Worm (Caenorhabditis elegans) whole organism, L4/young adult: ENCODE data around the gene abu-15.

Source experiments
- W03F9.2 ChIP-seq: fragments of 150-350 bp; optimal IDR thresholded peaks from 2 replicates; lab custom pipeline; 2014; ENCODE audit warnings: missing biosample characterization, missing genetic modification characterization
- him-1 ChIP-seq: sonication (generic microtip); optimal IDR thresholded peaks from 2 replicates; lab custom pipeline; 2016; ENCODE audit warnings: missing genotype, missing genetic modification reagents, missing genetic modification characterization, missing compliant biosample characterization

DNA sequence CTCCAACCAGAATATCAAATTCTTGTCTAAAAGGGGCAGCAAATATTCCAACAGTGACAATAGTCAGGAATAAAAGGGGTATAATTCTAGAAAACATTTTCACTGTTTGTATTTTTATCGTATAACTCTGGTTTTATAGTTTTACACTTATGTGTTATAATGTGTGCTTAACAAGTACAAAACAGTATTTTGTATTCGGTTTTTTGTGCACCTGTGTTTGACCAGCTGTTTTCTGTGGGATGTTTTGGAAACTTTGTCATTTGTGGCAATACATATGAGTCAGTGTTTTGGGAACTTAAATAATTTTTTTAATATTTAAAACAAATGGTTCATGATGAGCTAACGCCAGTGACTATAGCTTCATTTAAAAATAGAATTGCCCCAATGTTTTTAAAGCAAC, 12.0 kb upstream of the abu-15 start, which contains the start of gene F14F9.6:
- TF ChIP-seq him-1 (tag; lab: Kevin White, UChicago) (no peak), W03F9.2 (tag; lab: Kevin White, UChicago) (no peak)
